Worm (Caenorhabditis elegans) whole organism, late embryonic: Measurements from ENCODE around the gene sri-66.

ENCODE experiments used
- F13H6.1 ChIP-seq: sonication (generic microtip); optimal IDR thresholded peaks from 2 replicates; lab custom pipeline; 2016; ENCODE audit warnings: missing genetic modification characterization, missing compliant biosample characterization
- K09A11.1 ChIP-seq: sonication (generic microtip); optimal IDR thresholded peaks from 2 replicates; lab custom pipeline; 2017; ENCODE audit warnings: antibody characterized with exemption, mild to moderate bottlenecking, missing genetic modification characterization, missing compliant biosample characterization; ENCODE audit not compliant: insufficient read depth
- ahr-1 ChIP-seq: sonication (generic microtip); optimal IDR thresholded peaks from 2 replicates; lab custom pipeline; 2016; ENCODE audit warnings: missing genetic modification characterization, missing compliant biosample characterization
- ceh-24 ChIP-seq: sonication (generic microtip); optimal IDR thresholded peaks from 2 replicates; lab custom pipeline; 2016; ENCODE audit warnings: mild to moderate bottlenecking, missing genetic modification characterization, missing compliant biosample characterization
- ceh-30 ChIP-seq: fragments of 150-350 bp; optimal IDR thresholded peaks from 2 replicates; lab custom pipeline; 2014; ENCODE audit warnings: missing biosample characterization, missing genetic modification characterization
- ceh-31 ChIP-seq: sonication (generic microtip); optimal IDR thresholded peaks from 2 replicates; lab custom pipeline; 2016; ENCODE audit warnings: missing genetic modification characterization, missing compliant biosample characterization
- ceh-48 ChIP-seq: sonication (generic microtip); optimal IDR thresholded peaks from 2 replicates; lab custom pipeline; 2016; ENCODE audit warnings: missing genetic modification characterization, inconsistent platforms, missing compliant biosample characterization
- ceh-6 ChIP-seq: fragments of 200-800 bp; sonication (Bioruptor generic); optimal IDR thresholded peaks from 2 replicates; lab custom pipeline; 2018; ENCODE audit warnings: mild to moderate bottlenecking, missing genetic modification characterization, missing compliant biosample characterization
- ceh-9 ChIP-seq: sonication (generic microtip); optimal IDR thresholded peaks from 2 replicates; lab custom pipeline; 2016; ENCODE audit warnings: mild to moderate bottlenecking, missing genetic modification characterization, inconsistent platforms, missing compliant biosample characterization
- dve-1 ChIP-seq: sonication (generic microtip); optimal IDR thresholded peaks from 2 replicates; lab custom pipeline; 2017; ENCODE audit warnings: antibody characterized with exemption, mild to moderate bottlenecking, missing genetic modification characterization, missing compliant biosample characterization
- elt-4 ChIP-seq: sonication (generic microtip); optimal IDR thresholded peaks from 2 replicates; lab custom pipeline; 2016; ENCODE audit warnings: missing genetic modification characterization, missing compliant biosample characterization
- ets-4 ChIP-seq: sonication (generic microtip); optimal IDR thresholded peaks from 2 replicates; lab custom pipeline; 2016; ENCODE audit warnings: missing genetic modification characterization, missing compliant biosample characterization
- eyg-1 ChIP-seq: sonication (generic microtip); optimal IDR thresholded peaks from 2 replicates; lab custom pipeline; 2016; ENCODE audit warnings: missing genotype, missing genetic modification characterization, missing compliant biosample characterization
- fax-1 ChIP-seq: sonication (generic microtip); optimal IDR thresholded peaks from 2 replicates; lab custom pipeline; 2016; ENCODE audit warnings: missing genotype, missing genetic modification characterization, missing compliant biosample characterization
- fkh-10 ChIP-seq: fragments of 150-350 bp; optimal IDR thresholded peaks from 2 replicates; lab custom pipeline; 2014; ENCODE audit warnings: missing biosample characterization, missing genetic modification reagents, missing genetic modification characterization
- fkh-6 ChIP-seq: sonication (generic microtip); optimal IDR thresholded peaks from 2 replicates; lab custom pipeline; 2016; ENCODE audit warnings: missing genetic modification characterization, missing compliant biosample characterization
- hlh-15 ChIP-seq: sonication (generic microtip); optimal IDR thresholded peaks from 2 replicates; lab custom pipeline; 2016; ENCODE audit warnings: missing genetic modification characterization, missing compliant biosample characterization
- hlh-30 ChIP-seq: sonication (generic microtip); optimal IDR thresholded peaks from 2 replicates; lab custom pipeline; 2017; ENCODE audit warnings: antibody characterized with exemption, missing genetic modification characterization, missing compliant biosample characterization; ENCODE audit not compliant: insufficient read depth
- hlh-8 ChIP-seq: sonication (generic microtip); optimal IDR thresholded peaks from 2 replicates; lab custom pipeline; 2016; ENCODE audit warnings: missing genotype, missing genetic modification characterization, missing compliant biosample characterization
- lim-6 ChIP-seq: sonication (generic microtip); optimal IDR thresholded peaks from 2 replicates; lab custom pipeline; 2016; ENCODE audit warnings: missing genetic modification characterization, missing compliant biosample characterization
- madf-2 ChIP-seq: sonication (generic microtip); optimal IDR thresholded peaks from 2 replicates; lab custom pipeline; 2017; ENCODE audit warnings: missing genetic modification characterization, missing compliant biosample characterization
- nhr-232 ChIP-seq: sonication (generic microtip); optimal IDR thresholded peaks from 2 replicates; lab custom pipeline; 2016; ENCODE audit warnings: missing genetic modification characterization, missing compliant biosample characterization
- npax-4 ChIP-seq: sonication (generic microtip); optimal IDR thresholded peaks from 2 replicates; lab custom pipeline; 2016; ENCODE audit warnings: missing genetic modification characterization, missing compliant biosample characterization
- pag-3 ChIP-seq: sonication (generic microtip); optimal IDR thresholded peaks from 2 replicates; lab custom pipeline; 2016; ENCODE audit warnings: missing compliant biosample characterization, missing genetic modification characterization, borderline replicate concordance
- pat-9 ChIP-seq: fragments of 200-800 bp; sonication (Bioruptor generic); optimal IDR thresholded peaks from 2 replicates; lab custom pipeline; 2018; ENCODE audit warnings: mild to moderate bottlenecking, missing genetic modification characterization, moderate library complexity, missing compliant biosample characterization
- pax-1 ChIP-seq: fragments of 150-350 bp; optimal IDR thresholded peaks from 2 replicates; lab custom pipeline; 2014; ENCODE audit warnings: missing biosample characterization, missing genetic modification characterization
- pha-4 ChIP-seq: fragments of 150-350 bp; optimal IDR thresholded peaks from 2 replicates; lab custom pipeline; 2018; ENCODE audit warnings: missing biosample characterization, missing genetic modification reagents, missing genetic modification characterization
- pqm-1 ChIP-seq: sonication (generic microtip); optimal IDR thresholded peaks from 2 replicates; lab custom pipeline; 2016; ENCODE audit warnings: missing genetic modification characterization, missing compliant biosample characterization
- ref-2 ChIP-seq: sonication (generic microtip); optimal IDR thresholded peaks from 2 replicates; lab custom pipeline; 2016; ENCODE audit warnings: missing genetic modification characterization, missing compliant biosample characterization
- sdc-2 ChIP-seq: sonication (generic microtip); optimal IDR thresholded peaks from 2 replicates; lab custom pipeline; 2016; ENCODE audit warnings: missing genotype, missing genetic modification characterization, missing compliant biosample characterization
- syd-9 ChIP-seq: sonication (generic microtip); optimal IDR thresholded peaks from 2 replicates; lab custom pipeline; 2016; ENCODE audit warnings: mild to moderate bottlenecking, missing genetic modification characterization, moderate library complexity, missing compliant biosample characterization
- tbx-2 ChIP-seq: sonication (generic microtip); optimal IDR thresholded peaks from 2 replicates; lab custom pipeline; 2016; ENCODE audit warnings: missing genetic modification characterization, missing compliant biosample characterization
- tbx-7 ChIP-seq: sonication (generic microtip); optimal IDR thresholded peaks from 2 replicates; lab custom pipeline; 2016; ENCODE audit warnings: missing genotype, missing genetic modification characterization, missing compliant biosample characterization
- unc-3 ChIP-seq, 2 experiments: fragments of 200-800 bp in 1 of 2; sonication (Bioruptor generic) in 1 of 2; sonication (generic microtip) in 1 of 2; conservative IDR thresholded peaks in 1 of 2; optimal IDR thresholded peaks in 1 of 2; 2 replicates each; pipeline versions ENCODE4 v1.3.6 to Lab custom; 2016 to 2022; ENCODE audit warnings: missing compliant biosample characterization in 2 of 2, missing genetic modification characterization in 2 of 2, missing genetic modification reagents in 1 of 2
- unc-42 ChIP-seq: sonication (generic microtip); optimal IDR thresholded peaks from 2 replicates; lab custom pipeline; 2016; ENCODE audit warnings: missing genotype, missing genetic modification characterization, missing compliant biosample characterization
- unc-55 ChIP-seq: sonication (generic microtip); optimal IDR thresholded peaks from 2 replicates; lab custom pipeline; 2017; ENCODE audit warnings: missing biosample characterization, missing genetic modification reagents, missing genetic modification characterization
- unc-86 ChIP-seq: sonication (generic microtip); optimal IDR thresholded peaks from 2 replicates; lab custom pipeline; 2016; ENCODE audit warnings: missing genetic modification characterization, missing compliant biosample characterization
- zip-5 ChIP-seq: sonication (generic microtip); optimal IDR thresholded peaks from 2 replicates; lab custom pipeline; 2016; ENCODE audit warnings: missing genetic modification characterization, missing compliant biosample characterization

The sri-66 gene

ce11 chrV:17064676-17065075 lies 4.6 kb downstream of the sri-66 start, which contains the start of gene srh-255:
Gene srh-255 (plus strand): TSS chrV:17064976.
- TF ChIP-seq hlh-15 (tag; lab: Kevin White, UChicago) (no peak), ahr-1 (no peak), hlh-30 (tag; lab: Kevin White, UChicago) (no peak), ceh-31 (tag; lab: Kevin White, UChicago) (no peak), unc-55 (GFP tag; lab: Kevin White, UChicago) (no peak), tbx-2 (tag; lab: Kevin White, UChicago) (no peak), syd-9 (no peak), ceh-30 (tag; lab: Kevin White, UChicago) (no peak), dve-1 (no peak), pqm-1 (tag; lab: Kevin White, UChicago) (no peak), ceh-24 (tag; lab: Kevin White, UChicago) (no peak), fkh-6 (no peak), pha-4 (tag; lab: Kevin White, UChicago) (no peak), tbx-7 (no peak), ets-4 (tag; lab: Kevin White, UChicago) (no peak), unc-3 (GFP tag; conservative IDR thresholded peaks at IDR 0.05; lab: Robert Waterston, UW) (no peak), unc-3 (tag; optimal IDR thresholded peaks at IDR 0.05; lab: Kevin White, UChicago) (no peak)

ce11 chrV:17066634-17067033 lies 6.5 kb downstream of the sri-66 start:
- no peak for TF ChIP-seq unc-86 (tag; lab: Kevin White, UChicago)
- TF ChIP-seq unc-42 (tag; lab: Kevin White, UChicago): no peak
- no peak for TF ChIP-seq ceh-30 (tag; lab: Kevin White, UChicago)
- TF ChIP-seq ceh-6 (GFP tag; lab: Kevin White, UChicago): no peak
- TF ChIP-seq pag-3: no peak
- TF ChIP-seq ref-2: no peak
- TF ChIP-seq pat-9 (tag; lab: Kevin White, UChicago): no peak
- TF ChIP-seq pax-1 (tag; lab: Kevin White, UChicago): no peak
- TF ChIP-seq lim-6 (tag; lab: Kevin White, UChicago): no peak
- TF ChIP-seq tbx-7: no peak
- TF ChIP-seq sdc-2 (tag; lab: Kevin White, UChicago): no peak
- no peak for TF ChIP-seq fax-1 (tag; lab: Kevin White, UChicago)

- no peak for TF ChIP-seq ceh-30 (tag; lab: Kevin White, UChicago)
- no peak for TF ChIP-seq ref-2
- TF ChIP-seq ceh-9 (tag; lab: Kevin White, UChicago): no peak
- TF ChIP-seq F13H6.1: no peak
- TF ChIP-seq ceh-48: no peak
- TF ChIP-seq hlh-8 (tag; lab: Kevin White, UChicago): no peak
- TF ChIP-seq madf-2 (tag; lab: Kevin White, UChicago): no peak
- TF ChIP-seq nhr-232 (tag; lab: Kevin White, UChicago): no peak
These were observed 8.8 kb downstream of the sri-66 start, which contains the start of gene T05E12.8 for ce11 chrV:17068839-17069238. Gene T05E12.8 (plus strand): TSS chrV:17069139.

ce11 chrV:17071578-17071977 lies 11.5 kb downstream of the sri-66 start, which contains the start of gene srbc-14:
Gene srbc-14 (minus strand): TSS chrV:17071678.
- TF ChIP-seq npax-4: no peak
- no peak for TF ChIP-seq zip-5 (tag; lab: Kevin White, UChicago)
- no peak for TF ChIP-seq unc-86 (tag; lab: Kevin White, UChicago)

- no peak for TF ChIP-seq K09A11.1
- no peak for TF ChIP-seq fax-1 (tag; lab: Kevin White, UChicago)
- no peak for TF ChIP-seq lim-6 (tag; lab: Kevin White, UChicago)
- no peak for TF ChIP-seq pat-9 (tag; lab: Kevin White, UChicago)
- no peak for TF ChIP-seq fkh-10 (GFP tag; lab: Kevin White, UChicago)
- TF ChIP-seq pqm-1 (tag; lab: Kevin White, UChicago): no peak
- TF ChIP-seq eyg-1 (tag; lab: Kevin White, UChicago): no peak
- TF ChIP-seq elt-4 (tag; lab: Kevin White, UChicago): no peak
These were observed 15.8 kb downstream of the sri-66 start, which contains the start of gene str-125 for ce11 chrV:17075900-17076299. Gene str-125 (minus strand): TSS chrV:17076000.
